Worm (Caenorhabditis elegans) whole organism, L1 larva: Measurements from ENCODE around the gene rle-1.

Source experiments
- F16B12.6 ChIP-seq: fragments of 150-350 bp; optimal IDR thresholded peaks from 2 replicates; lab custom pipeline; 2014; ENCODE audit warnings: missing biosample characterization, missing genetic modification characterization
- aha-1 ChIP-seq: fragments of 150-350 bp; optimal IDR thresholded peaks from 2 replicates; lab custom pipeline; 2014; ENCODE audit warnings: missing biosample characterization, missing genetic modification characterization
- blmp-1 ChIP-seq: fragments of 150-350 bp; optimal IDR thresholded peaks from 2 replicates; lab custom pipeline; 2014; ENCODE audit warnings: missing biosample characterization, missing genetic modification characterization
- ceh-82 ChIP-seq, 3 experiments: fragments of 150-350 bp in 1 of 3; sonication (generic microtip) in 2 of 3; optimal IDR thresholded peaks; 2 replicates each; lab custom pipeline; 2014 to 2017; ENCODE audit warnings: missing biosample characterization in 3 of 3, missing genetic modification characterization in 3 of 3
- ceh-90 ChIP-seq: sonication (generic microtip); optimal IDR thresholded peaks from 2 replicates; lab custom pipeline; 2016; ENCODE audit warnings: missing genetic modification characterization, missing compliant biosample characterization
- ces-1 ChIP-seq: fragments of 150-350 bp; optimal IDR thresholded peaks from 2 replicates; lab custom pipeline; 2014; ENCODE audit warnings: missing biosample characterization, missing genetic modification reagents, missing genetic modification characterization
- dsc-1 ChIP-seq: sonication (generic microtip); optimal IDR thresholded peaks from 2 replicates; lab custom pipeline; 2016; ENCODE audit warnings: mild to moderate bottlenecking, missing genetic modification characterization, missing compliant biosample characterization
- efl-1 ChIP-seq, 4 experiments: fragments of 150-350 bp; optimal IDR thresholded peaks in 3 of 4; peaks in 1 of 4; 1 replicate in 1 of 4; 2 replicates in 3 of 4; lab custom pipeline; 2014; ENCODE audit warnings: missing biosample characterization in 2 of 4, missing genetic modification characterization in 2 of 4, missing genetic modification reagents in 2 of 4
- efl-3 ChIP-seq: fragments of 200-800 bp; sonication (Bioruptor generic); optimal IDR thresholded peaks from 2 replicates; lab custom pipeline; 2018; ENCODE audit warnings: mild to moderate bottlenecking, missing genetic modification characterization, missing compliant biosample characterization
- elt-2 ChIP-seq: sonication (generic microtip); optimal IDR thresholded peaks from 2 replicates; lab custom pipeline; 2016; ENCODE audit warnings: missing genetic modification characterization, mild to moderate bottlenecking, inconsistent platforms, missing compliant biosample characterization, missing genetic modification reagents
- fos-1 ChIP-seq: fragments of 150-350 bp; optimal IDR thresholded peaks from 2 replicates; lab custom pipeline; 2014; ENCODE audit warnings: missing biosample characterization, missing genetic modification characterization
- grh-1 ChIP-seq: fragments of 200-800 bp; sonication (Bioruptor generic); IDR thresholded peaks from 2 replicates; pipeline ENCODE4 v1.3.6; 2022; ENCODE audit warnings: missing genetic modification reagents, missing genetic modification characterization, missing compliant biosample characterization
- irx-1 ChIP-seq: sonication (generic microtip); optimal IDR thresholded peaks from 2 replicates; lab custom pipeline; 2016; ENCODE audit warnings: missing genetic modification characterization, missing compliant biosample characterization
- jun-1 ChIP-seq: fragments of 150-350 bp; optimal IDR thresholded peaks from 2 replicates; lab custom pipeline; 2014; ENCODE audit warnings: missing biosample characterization, missing genetic modification reagents, missing genetic modification characterization
- lin-13 ChIP-seq: fragments of 150-350 bp; optimal IDR thresholded peaks from 2 replicates; lab custom pipeline; 2014; ENCODE audit warnings: missing biosample characterization, missing genetic modification reagents, missing genetic modification characterization
- lin-15B ChIP-seq: fragments of 150-350 bp; sonication (generic microtip); optimal IDR thresholded peaks from 3 replicates; lab custom pipeline; 2014; ENCODE audit warnings: missing biosample characterization, missing genetic modification characterization
- lin-39 ChIP-seq: fragments of 150-350 bp; optimal IDR thresholded peaks from 2 replicates; lab custom pipeline; 2014; ENCODE audit warnings: missing biosample characterization, missing genetic modification reagents, missing genetic modification characterization
- lsy-2 ChIP-seq, 2 experiments: fragments of 150-350 bp; optimal IDR thresholded peaks; 2 replicates each; lab custom pipeline; 2014; ENCODE audit warnings: missing biosample characterization in 2 of 2, missing genetic modification characterization in 2 of 2
- mdl-1 ChIP-seq, 2 experiments: fragments of 150-350 bp; optimal IDR thresholded peaks; 2 replicates each; lab custom pipeline; 2014 to 2017; ENCODE audit warnings: missing biosample characterization in 2 of 2, missing genetic modification characterization in 2 of 2, inconsistent platforms in 1 of 2
- nhr-12 ChIP-seq: sonication (generic microtip); optimal IDR thresholded peaks from 2 replicates; lab custom pipeline; 2017; ENCODE audit warnings: missing biosample characterization, missing genetic modification characterization
- nhr-71 ChIP-seq: sonication (generic microtip); optimal IDR thresholded peaks from 2 replicates; lab custom pipeline; 2016; ENCODE audit warnings: mild to moderate bottlenecking, missing genetic modification characterization, moderate library complexity, missing compliant biosample characterization
- nhr-84 ChIP-seq: sonication (generic microtip); optimal IDR thresholded peaks from 2 replicates; lab custom pipeline; 2017; ENCODE audit warnings: missing biosample characterization, missing genetic modification characterization
- nhr-85 ChIP-seq: sonication (generic microtip); peaks from one replicate; lab custom pipeline; 2016; ENCODE audit warnings: missing genetic modification characterization, inconsistent platforms, missing compliant biosample characterization
- pag-3 ChIP-seq: sonication (generic microtip); optimal IDR thresholded peaks from 2 replicates; lab custom pipeline; 2017; ENCODE audit warnings: missing genetic modification characterization, mild to moderate bottlenecking, missing compliant biosample characterization, antibody characterized with exemption, borderline replicate concordance; ENCODE audit not compliant: insufficient read depth
- pqm-1 ChIP-seq: sonication (generic microtip); optimal IDR thresholded peaks from 3 replicates; lab custom pipeline; 2017; ENCODE audit warnings: missing biosample characterization, missing genetic modification characterization
- rnt-1 ChIP-seq: sonication (generic microtip); optimal IDR thresholded peaks from 2 replicates; lab custom pipeline; 2016; ENCODE audit warnings: mild to moderate bottlenecking, missing genetic modification characterization, moderate library complexity, missing compliant biosample characterization
- skn-1 ChIP-seq: fragments of 150-350 bp; optimal IDR thresholded peaks from 2 replicates; lab custom pipeline; 2014; ENCODE audit warnings: missing biosample characterization, missing genetic modification characterization
- snpc-4 ChIP-seq: fragments of 150-350 bp; optimal IDR thresholded peaks from 2 replicates; lab custom pipeline; 2014; ENCODE audit warnings: missing biosample characterization, missing genetic modification characterization
- sox-4 ChIP-seq: sonication (generic microtip); optimal IDR thresholded peaks from 2 replicates; lab custom pipeline; 2016; ENCODE audit warnings: missing genetic modification characterization, missing compliant biosample characterization
- sptf-1 ChIP-seq: fragments of 150-350 bp; optimal IDR thresholded peaks from 2 replicates; lab custom pipeline; 2014; ENCODE audit warnings: missing biosample characterization, missing genetic modification characterization
- sup-37 ChIP-seq: fragments of 200-800 bp; sonication (Bioruptor generic); optimal IDR thresholded peaks from 2 replicates; lab custom pipeline; 2018; ENCODE audit warnings: mild to moderate bottlenecking, missing genetic modification characterization, missing compliant biosample characterization
- unc-98 ChIP-seq: fragments of 200-800 bp; sonication (Bioruptor generic); IDR thresholded peaks from 2 replicates; pipeline ENCODE4 v1.3.6; 2022; ENCODE audit warnings: missing genetic modification characterization, missing compliant biosample characterization
- vab-15 ChIP-seq: sonication (generic microtip); optimal IDR thresholded peaks from 2 replicates; lab custom pipeline; 2017; ENCODE audit warnings: missing genotype, mild to moderate bottlenecking, missing genetic modification characterization, missing compliant biosample characterization
- xbp-1 ChIP-seq: sonication (generic microtip); optimal IDR thresholded peaks from 2 replicates; lab custom pipeline; 2016; ENCODE audit warnings: missing genetic modification characterization, missing compliant biosample characterization
- ztf-4 ChIP-seq: fragments of 150-350 bp; optimal IDR thresholded peaks from 2 replicates; lab custom pipeline; 2014; ENCODE audit warnings: missing biosample characterization, missing genetic modification characterization

The rle-1 gene

DNA sequence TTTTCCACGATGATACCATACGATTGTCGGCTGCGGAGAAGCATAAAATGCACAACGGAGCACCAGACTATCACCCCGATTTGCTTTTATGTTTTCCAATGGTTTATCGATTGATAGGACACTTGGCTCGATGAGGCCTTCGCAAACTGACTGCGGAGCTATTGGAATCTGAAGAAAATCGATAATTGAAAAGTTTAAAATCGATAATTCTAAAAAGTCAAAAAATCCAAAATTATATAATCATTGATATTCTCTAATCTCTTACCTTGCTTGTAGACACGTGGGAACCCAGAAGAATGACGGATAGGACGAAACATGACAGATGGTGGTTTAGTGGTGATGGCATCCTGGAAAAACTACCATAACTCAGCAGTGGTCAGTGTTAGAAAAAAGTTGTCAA is 17.1 kb downstream of the rle-1 start, which contains the start of gene zig-5:
TSS of gene zig-5 (minus strand) at position 349 of the 400 bp plus-strand sequence.
- TF ChIP-seq efl-1 (optimal IDR thresholded peaks at IDR 0.05; lab: Kevin White, UChicago) = no peak
- TF ChIP-seq efl-1 (GFP tag; optimal IDR thresholded peaks at IDR 0.05 in 1 of 2; lab: Kevin White, UChicago) = no peak
- no peak for TF ChIP-seq skn-1 (tag; lab: Kevin White, UChicago)
- no peak for TF ChIP-seq elt-2
- TF ChIP-seq mdl-1 (tag; optimal IDR thresholded peaks at IDR 0.05; lab: Kevin White, UChicago) = no peak

DNA sequence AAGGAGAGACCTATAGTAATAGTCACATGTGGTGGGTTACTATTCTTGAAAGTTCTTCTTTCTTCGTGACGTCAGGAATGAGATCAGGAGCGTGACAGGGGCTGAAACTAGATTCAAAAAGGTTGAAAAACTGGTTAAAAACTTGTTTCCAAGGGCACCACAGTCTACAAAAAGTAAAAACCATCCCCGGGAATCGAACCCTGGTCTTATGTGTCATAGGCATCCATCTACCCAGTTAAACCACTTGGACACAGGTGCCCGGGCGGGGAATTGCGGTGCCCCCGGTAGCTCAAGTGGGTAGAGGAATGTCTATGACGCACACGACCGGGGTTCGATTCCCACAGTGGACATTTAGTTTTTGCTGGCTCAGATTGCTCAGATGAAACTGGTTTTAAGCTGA is 21.2 kb downstream of the rle-1 start:
- TF ChIP-seq nhr-85 (tag; lab: Kevin White, UChicago) (peak; percentile 59), jun-1 (tag; lab: Kevin White, UChicago) (no peak), nhr-71 (tag; lab: Kevin White, UChicago) (peak; percentile 4)

DNA sequence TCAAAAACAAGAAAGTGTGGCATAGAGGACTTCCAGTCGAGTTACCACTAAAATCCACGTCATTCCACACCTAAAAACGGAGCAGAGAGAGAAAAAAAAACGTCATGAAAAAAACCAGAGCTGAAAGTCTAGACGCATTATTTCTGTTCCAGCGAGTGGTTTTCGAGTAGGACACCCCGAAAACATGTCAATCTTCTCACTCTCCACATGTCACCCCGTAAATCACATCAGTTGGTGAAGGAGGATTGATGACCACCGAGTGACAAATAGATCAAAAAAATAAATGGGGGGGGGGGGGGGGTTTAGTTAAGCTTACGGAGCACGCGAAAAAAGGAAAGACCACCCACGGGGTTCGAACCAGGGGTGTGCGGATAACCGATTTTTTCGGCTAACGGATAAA is 21.7 kb downstream of the rle-1 start:
- no peak for TF ChIP-seq nhr-85 (tag; lab: Kevin White, UChicago)
- no peak for TF ChIP-seq F16B12.6
- no peak for TF ChIP-seq pag-3 (tag; lab: Kevin White, UChicago)
- no peak for TF ChIP-seq rnt-1 (tag; lab: Kevin White, UChicago)
- TF ChIP-seq ceh-82 (tag; optimal IDR thresholded peaks at IDR 0.05; lab: Kevin White, UChicago) = no peak
- TF ChIP-seq dsc-1 = no peak
- no peak for TF ChIP-seq nhr-84

DNA sequence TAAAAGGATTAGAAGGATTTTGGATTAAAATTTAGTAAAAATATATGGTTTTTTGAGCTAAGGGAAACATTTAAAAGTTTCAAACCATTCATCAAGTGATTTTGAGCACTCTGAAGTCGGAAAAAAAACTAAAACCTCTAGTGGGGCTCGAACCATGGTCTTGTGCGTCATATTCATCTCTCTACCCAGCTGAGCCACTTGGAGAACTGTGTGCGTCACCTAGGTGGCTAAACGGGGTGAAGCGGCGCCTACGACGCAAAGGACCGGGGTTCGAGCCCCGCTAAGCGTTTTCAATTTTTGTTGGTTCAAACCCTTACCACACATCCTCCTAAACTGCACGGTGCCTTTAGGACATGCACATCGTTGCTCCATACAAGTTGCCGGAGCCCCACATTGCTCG is 24.3 kb downstream of the rle-1 start:
- TF ChIP-seq efl-1 (optimal IDR thresholded peaks at IDR 0.05; lab: Kevin White, UChicago) = no peak
- TF ChIP-seq efl-1 (GFP tag; optimal IDR thresholded peaks at IDR 0.05 in 1 of 2; lab: Kevin White, UChicago) = peak in 1 of 2 experiments; percentile 54
- 0 out of 2 replicates have a peak, but pooled peaks have one; percentile 22 for TF ChIP-seq grh-1 (GFP tag; lab: Robert Waterston, UW)
- no peak for TF ChIP-seq sup-37

DNA sequence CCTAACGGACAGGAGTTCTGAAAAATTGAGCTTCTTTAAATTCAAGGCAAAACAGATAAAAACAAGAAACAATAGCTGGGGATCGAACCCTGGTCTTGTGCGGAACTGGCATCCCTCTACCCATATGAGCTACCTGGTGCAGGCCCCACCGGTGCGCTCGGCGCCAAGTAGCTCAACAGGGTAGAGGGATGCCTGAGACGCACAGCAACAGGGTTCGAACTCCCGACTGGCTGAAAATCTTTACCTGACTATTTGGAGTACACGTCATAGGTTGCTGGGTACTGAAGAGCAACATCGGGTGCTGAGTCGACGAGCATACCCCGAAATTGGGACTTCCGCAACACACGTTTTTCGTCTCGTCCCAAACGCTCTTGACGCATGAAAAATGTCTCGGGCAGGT is 26.9 kb downstream of the rle-1 start:
- TF ChIP-seq vab-15 (tag; lab: Kevin White, UChicago) = no peak
- no peak for TF ChIP-seq unc-98 (GFP tag; lab: Robert Waterston, UW)
- no peak for TF ChIP-seq efl-3 (GFP tag; lab: Kevin White, UChicago)
- no peak for TF ChIP-seq lin-13 (GFP tag; lab: Kevin White, UChicago)
- no peak for TF ChIP-seq lin-39 (tag; lab: Kevin White, UChicago)
- TF ChIP-seq irx-1 (tag; lab: Kevin White, UChicago) = no peak

DNA sequence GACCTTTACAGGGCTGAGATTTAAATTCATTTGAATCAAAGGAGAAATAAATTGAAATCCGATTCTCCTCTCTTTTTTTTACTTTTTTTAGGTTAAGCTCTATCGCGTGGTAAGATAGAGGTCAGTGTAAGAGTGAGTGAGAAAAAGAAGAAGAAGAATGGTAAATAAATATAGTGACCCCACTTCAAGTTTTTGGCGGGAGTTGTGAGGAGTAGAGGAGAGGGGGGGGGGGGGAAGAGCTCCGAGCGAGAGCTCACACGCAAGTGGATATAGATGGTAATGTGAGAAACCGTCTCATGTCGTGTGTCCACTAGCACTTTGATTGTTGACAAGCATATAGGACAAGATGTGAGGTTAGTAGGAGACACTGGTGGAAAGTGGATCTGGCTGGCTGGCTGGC is 31.0 kb downstream of the rle-1 start, which contains the start of gene W05B2.2:
TSS of gene W05B2.2 (minus strand) at position 101 of the 400 bp plus-strand sequence.
- TF ChIP-seq ces-1 (GFP tag; lab: Kevin White, UChicago) (no peak), efl-1 (optimal IDR thresholded peaks at IDR 0.05; lab: Kevin White, UChicago) (no peak), efl-1 (GFP tag; optimal IDR thresholded peaks at IDR 0.05 in 1 of 2; lab: Kevin White, UChicago) (no peak), sox-4 (tag; lab: Kevin White, UChicago) (no peak), ceh-82 (tag; optimal IDR thresholded peaks at IDR 0.05; lab: Kevin White, UChicago) (no peak), lin-39 (tag; lab: Kevin White, UChicago) (no peak), xbp-1 (tag; lab: Kevin White, UChicago) (no peak), ceh-90 (tag; lab: Kevin White, UChicago) (no peak), aha-1 (tag; lab: Kevin White, UChicago) (no peak), nhr-71 (tag; lab: Kevin White, UChicago) (no peak), nhr-12 (tag; lab: Kevin White, UChicago) (no peak), lin-15B (no peak), lsy-2 (tag; optimal IDR thresholded peaks at IDR 0.05; lab: Kevin White, UChicago) (no peak), ztf-4 (tag; lab: Kevin White, UChicago) (no peak), snpc-4 (tag; lab: Kevin White, UChicago) (no peak), fos-1 (tag; lab: Kevin White, UChicago) (no peak), blmp-1 (tag; lab: Kevin White, UChicago) (no peak), pqm-1 (tag; lab: Kevin White, UChicago) (no peak), sptf-1 (tag; lab: Kevin White, UChicago) (no peak)
- TF ChIP-seq, all 84 proteins: peak for 0
